Fruit fly (Drosophila melanogaster) whole organism, prepupa: ENCODE measurements around the gene Ogdh.

Experiments used
- Blimp-1 ChIP-seq: fragments of 200-800 bp; sonication (Bioruptor generic); optimal IDR thresholded peaks from 3 replicates; lab custom pipeline; 2017; ENCODE audit warnings: missing biosample characterization, missing genetic modification characterization, mild to moderate bottlenecking, moderate library complexity, missing genetic modification reagents
- CG10631 ChIP-seq: fragments of 200-800 bp; sonication (Bioruptor generic); optimal IDR thresholded peaks from 2 replicates; lab custom pipeline; 2016; ENCODE audit warnings: missing biosample characterization, missing genetic modification characterization
- CG10669 ChIP-seq: fragments of 200-800 bp; sonication (Bioruptor generic); optimal IDR thresholded peaks from 3 replicates; lab custom pipeline; 2018; ENCODE audit warnings: missing biosample characterization, mild to moderate bottlenecking, missing genetic modification characterization, moderate library complexity
- CG11294 ChIP-seq: fragments of 200-800 bp; sonication (Bioruptor generic); IDR thresholded peaks from 2 replicates; pipeline ENCODE4 v1.3.6; 2022; ENCODE audit warnings: missing biosample characterization, missing genetic modification characterization
- CG11902 ChIP-seq: fragments of 200-800 bp; sonication (Bioruptor generic); optimal IDR thresholded peaks from 3 replicates; lab custom pipeline; 2016; ENCODE audit warnings: missing biosample characterization, missing genetic modification characterization
- CG15336 ChIP-seq: fragments of 200-800 bp; sonication (Bioruptor generic); IDR thresholded peaks from 2 replicates; pipeline ENCODE4 v1.3.6; 2022; ENCODE audit warnings: missing biosample characterization, missing genetic modification characterization
- CG1621 ChIP-seq: fragments of 200-800 bp; sonication (Bioruptor generic); optimal IDR thresholded peaks from 3 replicates; lab custom pipeline; 2018; ENCODE audit warnings: missing biosample characterization, mild to moderate bottlenecking, missing genetic modification characterization
- CG16779 ChIP-seq: fragments of 200-800 bp; sonication (Bioruptor generic); optimal IDR thresholded peaks from 3 replicates; lab custom pipeline; 2017; ENCODE audit warnings: missing biosample characterization, mild to moderate bottlenecking, missing genetic modification characterization
- CG3032 ChIP-seq: fragments of 200-800 bp; optimal IDR thresholded peaks from 2 replicates; lab custom pipeline; 2019; ENCODE audit warnings: missing biosample characterization, mild to moderate bottlenecking, missing genetic modification characterization, moderate library complexity
- CG31627 ChIP-seq: fragments of 200-800 bp; sonication (Bioruptor generic); optimal IDR thresholded peaks from 3 replicates; lab custom pipeline; 2016; ENCODE audit warnings: missing biosample characterization, missing genetic modification characterization
- CG32006 ChIP-seq: fragments of 200-800 bp; sonication (Bioruptor generic); optimal IDR thresholded peaks from 3 replicates; lab custom pipeline; 2017; ENCODE audit warnings: missing biosample characterization, mild to moderate bottlenecking, missing genetic modification characterization
- CG34406 ChIP-seq: fragments of 200-800 bp; sonication (Bioruptor generic); optimal IDR thresholded peaks from 3 replicates; lab custom pipeline; 2016; ENCODE audit warnings: missing biosample characterization, missing genetic modification characterization
- CG4318 ChIP-seq: fragments of 200-800 bp; sonication (Bioruptor generic); optimal IDR thresholded peaks from 3 replicates; lab custom pipeline; 2017; ENCODE audit warnings: missing biosample characterization, mild to moderate bottlenecking, missing genetic modification characterization
- CG6163 ChIP-seq: fragments of 200-800 bp; sonication (Bioruptor generic); IDR thresholded peaks from 3 replicates; pipeline ENCODE4 v1.3.6; 2022; ENCODE audit warnings: missing biosample characterization, missing genetic modification characterization
- CG6276 ChIP-seq: fragments of 200-800 bp; sonication (Bioruptor generic); optimal IDR thresholded peaks from 2 replicates; lab custom pipeline; 2017; ENCODE audit warnings: missing biosample characterization, mild to moderate bottlenecking, missing genetic modification characterization
- CG6792 ChIP-seq: fragments of 200-800 bp; sonication (Bioruptor generic); optimal IDR thresholded peaks from 3 replicates; lab custom pipeline; 2016; ENCODE audit warnings: missing biosample characterization, missing genetic modification characterization
- CG6808 ChIP-seq: fragments of 200-800 bp; sonication (Bioruptor generic); optimal IDR thresholded peaks from 3 replicates; lab custom pipeline; 2017; ENCODE audit warnings: missing biosample characterization, missing genetic modification characterization, mild to moderate bottlenecking, moderate library complexity, missing genetic modification reagents
- CG6854 ChIP-seq: fragments of 200-800 bp; sonication (Bioruptor generic); optimal IDR thresholded peaks from 2 replicates; lab custom pipeline; 2017; ENCODE audit warnings: missing biosample characterization, mild to moderate bottlenecking, missing genetic modification characterization
- CG7368 ChIP-seq: fragments of 200-800 bp; sonication (Bioruptor generic); optimal IDR thresholded peaks from 3 replicates; lab custom pipeline; 2016; ENCODE audit warnings: missing biosample characterization, missing genetic modification characterization
- CG8119 ChIP-seq: fragments of 200-800 bp; sonication (Bioruptor generic); IDR thresholded peaks from 3 replicates; pipeline ENCODE4 v1.3.6; 2022; ENCODE audit warnings: missing biosample characterization, missing genetic modification characterization
- CG8319 ChIP-seq: fragments of 200-800 bp; sonication (Bioruptor generic); optimal IDR thresholded peaks from 3 replicates; lab custom pipeline; 2016; ENCODE audit warnings: missing biosample characterization, missing genetic modification characterization
- CG8632 ChIP-seq: fragments of 200-800 bp; sonication (Bioruptor generic); optimal IDR thresholded peaks from 3 replicates; lab custom pipeline; 2016; ENCODE audit warnings: missing biosample characterization, missing genetic modification characterization
- CG9139 ChIP-seq: fragments of 200-800 bp; sonication (Bioruptor generic); optimal IDR thresholded peaks from 3 replicates; lab custom pipeline; 2017; ENCODE audit warnings: missing biosample characterization, mild to moderate bottlenecking, missing genetic modification characterization
- Eip75B ChIP-seq: fragments of 200-800 bp; sonication (Bioruptor generic); optimal IDR thresholded peaks from 3 replicates; lab custom pipeline; 2016; ENCODE audit warnings: missing biosample characterization, missing genetic modification characterization
- Eip78C ChIP-seq: fragments of 200-800 bp; sonication (Bioruptor generic); peaks from one replicate; lab custom pipeline; 2016; ENCODE audit warnings: missing biosample characterization, missing genetic modification characterization
- Ets21C ChIP-seq: fragments of 200-800 bp; sonication (Bioruptor generic); optimal IDR thresholded peaks from 3 replicates; lab custom pipeline; 2016; ENCODE audit warnings: missing biosample characterization, missing genetic modification characterization
- Ets96B ChIP-seq: fragments of 200-800 bp; optimal IDR thresholded peaks from 2 replicates; lab custom pipeline; 2019; ENCODE audit warnings: missing biosample characterization, mild to moderate bottlenecking, missing genetic modification characterization, moderate library complexity
- Gug ChIP-seq: fragments of 200-800 bp; sonication (Bioruptor generic); IDR thresholded peaks from 2 replicates; pipeline ENCODE4 v1.3.6; 2022; ENCODE audit warnings: missing biosample characterization, missing genetic modification characterization
- Hr38 ChIP-seq: sonication (Bioruptor generic); optimal IDR thresholded peaks from 2 replicates; lab custom pipeline; 2016; ENCODE audit warnings: missing biosample characterization, missing genetic modification characterization
- Hr39 ChIP-seq: fragments of 200-800 bp; sonication (Bioruptor generic); optimal IDR thresholded peaks from 2 replicates; lab custom pipeline; 2016; ENCODE audit warnings: missing biosample characterization, missing genetic modification characterization
- Hr4 ChIP-seq: fragments of 200-800 bp; sonication (Bioruptor generic); optimal IDR thresholded peaks from 3 replicates; lab custom pipeline; 2016; ENCODE audit warnings: missing biosample characterization, missing genetic modification characterization
- Lpt ChIP-seq: fragments of 200-800 bp; sonication (Bioruptor generic); optimal IDR thresholded peaks from 3 replicates; lab custom pipeline; 2016; ENCODE audit warnings: missing biosample characterization, missing genetic modification characterization
- Met ChIP-seq: fragments of 200-800 bp; sonication (Bioruptor generic); optimal IDR thresholded peaks from 3 replicates; lab custom pipeline; 2016; ENCODE audit warnings: missing biosample characterization, missing genetic modification characterization
- OdsH ChIP-seq: fragments of 200-800 bp; sonication (Bioruptor generic); optimal IDR thresholded peaks from 3 replicates; lab custom pipeline; 2016; ENCODE audit warnings: missing biosample characterization, missing genetic modification characterization
- Smox ChIP-seq: fragments of 200-800 bp; sonication (Bioruptor generic); optimal IDR thresholded peaks from 3 replicates; lab custom pipeline; 2016; ENCODE audit warnings: missing biosample characterization, missing genetic modification characterization
- Sox102F ChIP-seq: fragments of 200-800 bp; sonication (Bioruptor generic); optimal IDR thresholded peaks from 2 replicates; lab custom pipeline; 2016; ENCODE audit warnings: missing biosample characterization, mild to moderate bottlenecking, missing genetic modification characterization
- Sox14 ChIP-seq: fragments of 200-800 bp; sonication (Bioruptor generic); optimal IDR thresholded peaks from 3 replicates; lab custom pipeline; 2016; ENCODE audit warnings: missing biosample characterization, missing genetic modification characterization
- achi ChIP-seq: fragments of 200-800 bp; sonication (Bioruptor generic); optimal IDR thresholded peaks from 3 replicates; lab custom pipeline; 2016; ENCODE audit warnings: missing biosample characterization, missing genetic modification characterization
- acj6 ChIP-seq: fragments of 200-800 bp; sonication (Bioruptor generic); optimal IDR thresholded peaks from 3 replicates; lab custom pipeline; 2016; ENCODE audit warnings: missing biosample characterization, missing genetic modification characterization
- cyc ChIP-seq: fragments of 200-800 bp; sonication (Bioruptor generic); optimal IDR thresholded peaks from 3 replicates; lab custom pipeline; 2016; ENCODE audit warnings: missing biosample characterization, missing genetic modification characterization
- dac ChIP-seq: fragments of 200-800 bp; sonication (Bioruptor generic); optimal IDR thresholded peaks from 2 replicates; lab custom pipeline; 2017; ENCODE audit warnings: missing biosample characterization, mild to moderate bottlenecking, missing genetic modification characterization
- dsx ChIP-seq: fragments of 200-800 bp; optimal IDR thresholded peaks from 3 replicates; lab custom pipeline; 2019; ENCODE audit warnings: missing biosample characterization, mild to moderate bottlenecking, missing genetic modification characterization, moderate library complexity; ENCODE audit not compliant: poor library complexity, severe bottlenecking
- eg ChIP-seq: fragments of 200-800 bp; sonication (Bioruptor generic); IDR thresholded peaks from 3 replicates; pipeline ENCODE4 v1.3.6; 2022; ENCODE audit warnings: missing biosample characterization, missing genetic modification characterization
- esn ChIP-seq: fragments of 200-800 bp; sonication (Bioruptor generic); optimal IDR thresholded peaks from 2 replicates; lab custom pipeline; 2016; ENCODE audit warnings: missing biosample characterization, mild to moderate bottlenecking, missing genetic modification characterization, moderate library complexity
- fd59A ChIP-seq: fragments of 200-800 bp; sonication (Bioruptor generic); optimal IDR thresholded peaks from 2 replicates; lab custom pipeline; 2017; ENCODE audit warnings: missing biosample characterization, mild to moderate bottlenecking, missing genetic modification characterization, missing genetic modification reagents
- fd85E ChIP-seq: fragments of 200-800 bp; sonication (Bioruptor generic); optimal IDR thresholded peaks from 3 replicates; lab custom pipeline; 2016; ENCODE audit warnings: missing biosample characterization, missing genetic modification characterization
- lz ChIP-seq: fragments of 200-800 bp; sonication (Bioruptor generic); optimal IDR thresholded peaks from 3 replicates; lab custom pipeline; 2016; ENCODE audit warnings: missing biosample characterization, missing genetic modification characterization
- net ChIP-seq: fragments of 200-800 bp; sonication (Bioruptor generic); optimal IDR thresholded peaks from 3 replicates; lab custom pipeline; 2016; ENCODE audit warnings: missing biosample characterization, missing genetic modification characterization
- pdm3 ChIP-seq: fragments of 200-800 bp; sonication (Bioruptor generic); optimal IDR thresholded peaks from 3 replicates; lab custom pipeline; 2016; ENCODE audit warnings: missing biosample characterization, missing genetic modification characterization
- salr ChIP-seq, 2 experiments: fragments of 200-800 bp; sonication (Bioruptor generic); optimal IDR thresholded peaks; 3 replicates each; lab custom pipeline; 2016 to 2018; ENCODE audit warnings: missing biosample characterization in 2 of 2, missing genetic modification characterization in 2 of 2, mild to moderate bottlenecking in 1 of 2
- spab ChIP-seq: fragments of 200-800 bp; sonication (Bioruptor generic); optimal IDR thresholded peaks from 2 replicates; lab custom pipeline; 2017; ENCODE audit warnings: missing biosample characterization, mild to moderate bottlenecking, missing genetic modification characterization, missing genetic modification reagents
- ss ChIP-seq, 2 experiments: fragments of 200-800 bp; sonication (Bioruptor generic); optimal IDR thresholded peaks; 2 replicates in 1 of 2; 3 replicates in 1 of 2; lab custom pipeline; 2017 to 2018; ENCODE audit warnings: mild to moderate bottlenecking in 2 of 2, missing biosample characterization in 2 of 2, missing genetic modification characterization in 2 of 2, moderate library complexity in 1 of 2

Ogdh gene

dm6 chr3L:16974645-16975151, 20.1 kb downstream of the Ogdh start:
- TF ChIP-seq Hr38 (GFP tag; lab: Kevin White, UChicago) (no peak), OdsH (GFP tag; lab: Kevin White, UChicago) (peak; percentile 55), achi (GFP tag; lab: Kevin White, UChicago) (peak; percentile 8), dac (GFP tag; lab: Kevin White, UChicago) (no peak), salr (GFP tag; optimal IDR thresholded peaks at IDR 0.05; lab: Kevin White, UChicago) (peak in 1 of 2 experiments; percentile 42), Gug (GFP tag; lab: Robert Waterston, UW) (no peak), CG31627 (GFP tag; lab: Kevin White, UChicago) (no peak), CG8119 (GFP tag; lab: Robert Waterston, UW) (peak; percentile 46; the same call in 2 of the 3 replicates), CG3032 (peak; percentile 14), Blimp-1 (GFP tag; lab: Kevin White, UChicago) (no peak), CG6854 (GFP tag; lab: Kevin White, UChicago) (peak; percentile 24), CG15336 (GFP tag; lab: Robert Waterston, UW) (peak; percentile 63), Eip75B (peak; percentile 54), cyc (GFP tag; lab: Kevin White, UChicago) (peak; percentile 45), CG9139 (GFP tag; lab: Kevin White, UChicago) (peak; percentile 18), CG6792 (GFP tag; lab: Kevin White, UChicago) (peak; percentile 52), CG10669 (GFP tag; lab: Kevin White, UChicago) (peak; percentile 34), fd85E (GFP tag; lab: Kevin White, UChicago) (no peak), CG1621 (tag; lab: Kevin White, UChicago) (no peak), CG32006 (GFP tag; lab: Kevin White, UChicago) (peak; percentile 51), esn (GFP tag; lab: Kevin White, UChicago) (peak; percentile 69), Ets21C (GFP tag; lab: Kevin White, UChicago) (no peak), CG6163 (GFP tag; lab: Robert Waterston, UW) (no peak), eg (GFP tag; lab: Robert Waterston, UW) (peak; percentile 47; the same call in 2 of the 3 replicates), ss (GFP tag; optimal IDR thresholded peaks at IDR 0.05; lab: Kevin White, UChicago) (peak in 1 of 2 experiments; percentile 49), CG10631 (GFP tag; lab: Kevin White, UChicago) (peak; percentile 31), CG6276 (GFP tag; lab: Kevin White, UChicago) (peak; percentile 59), Hr39 (peak; percentile 20), spab (peak; percentile 32), CG16779 (tag; lab: Kevin White, UChicago) (peak; percentile 15), Met (peak; percentile 52), CG4318 (peak; percentile 39), pdm3 (GFP tag; lab: Kevin White, UChicago) (peak; percentile 37), CG6808 (peak; percentile 24), CG7368 (GFP tag; lab: Kevin White, UChicago) (peak; percentile 59), dsx (peak; percentile 16), CG11294 (GFP tag; lab: Robert Waterston, UW) (peak; percentile 8; the same call in 1 of the 2 replicates), CG34406 (GFP tag; lab: Kevin White, UChicago) (peak; percentile 52), Eip78C (GFP tag; lab: Kevin White, UChicago) (peak; percentile 82), lz (GFP tag; lab: Kevin White, UChicago) (peak; percentile 63), Sox14 (GFP tag; lab: Kevin White, UChicago) (peak; percentile 43), acj6 (peak; percentile 35), CG8632 (GFP tag; lab: Kevin White, UChicago) (no peak), Hr4 (GFP tag; lab: Kevin White, UChicago) (peak; percentile 43), Ets96B (no peak), net (peak; percentile 9), CG11902 (GFP tag; lab: Kevin White, UChicago) (no peak), fd59A (GFP tag; lab: Kevin White, UChicago) (no peak), Sox102F (peak; percentile 65), CG8319 (GFP tag; lab: Kevin White, UChicago) (no peak), Lpt (GFP tag; lab: Kevin White, UChicago) (no peak), Smox (GFP tag; lab: Kevin White, UChicago) (peak; percentile 61)
